Worm (Caenorhabditis elegans) whole organism, L2 larva: Measurements from ENCODE around the gene pas-6.

ENCODE experiments used
- ama-1 ChIP-seq: fragments of 150-350 bp; optimal IDR thresholded peaks from 2 replicates; lab custom pipeline; 2018; ENCODE audit warnings: inconsistent platforms
- egl-27 ChIP-seq: sonication (generic microtip); optimal IDR thresholded peaks from 3 replicates; lab custom pipeline; 2017; ENCODE audit warnings: missing biosample characterization, missing genetic modification reagents, missing genetic modification characterization
- nhr-10 ChIP-seq: sonication (generic microtip); optimal IDR thresholded peaks from 2 replicates; lab custom pipeline; 2017; ENCODE audit warnings: missing biosample characterization, missing genetic modification characterization
- nhr-6 ChIP-seq: fragments of 150-350 bp; optimal IDR thresholded peaks from 2 replicates; lab custom pipeline; 2014; ENCODE audit warnings: missing biosample characterization, missing genetic modification characterization
- ztf-11 ChIP-seq: sonication (generic microtip); optimal IDR thresholded peaks from 2 replicates; lab custom pipeline; 2017; ENCODE audit warnings: missing biosample characterization, missing genetic modification characterization

DNA sequence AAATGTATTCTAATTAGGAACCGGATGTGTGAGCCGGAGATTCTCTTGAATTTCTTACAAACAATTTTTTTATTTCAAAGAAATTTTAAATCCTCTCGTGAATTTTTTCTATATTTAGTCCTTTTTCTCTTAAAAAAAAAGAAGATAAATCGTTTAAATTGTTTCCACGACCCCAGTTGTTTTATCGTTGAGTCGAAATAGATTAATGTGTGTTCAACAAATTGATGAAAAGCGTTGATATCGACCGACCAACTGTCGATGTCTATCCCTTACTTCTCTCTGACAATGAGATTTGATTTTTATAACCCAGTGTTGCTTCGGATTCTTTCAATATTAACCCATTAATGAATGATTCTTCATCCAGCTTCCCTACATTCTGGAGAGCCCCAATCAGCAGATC is 22.1 kb upstream of the pas-6 start, which contains the start of gene CD4.1:
- no peak for TF ChIP-seq egl-27 (tag; lab: Kevin White, UChicago)
- no peak for TF ChIP-seq nhr-10
- TF ChIP-seq ztf-11 (tag; lab: Kevin White, UChicago): no peak
- TF ChIP-seq nhr-6 (tag; lab: Kevin White, UChicago): no peak
- TF ChIP-seq ama-1: no peak
